Worm (Caenorhabditis elegans) whole organism, young adult: ENCODE data around the gene rpn-9.

Experiments used
- F10E7.11 ChIP-seq: sonication (generic microtip); optimal IDR thresholded peaks from 2 replicates; lab custom pipeline; 2017; ENCODE audit warnings: mild to moderate bottlenecking, missing genetic modification characterization, moderate library complexity, missing compliant biosample characterization
- F22D6.2 ChIP-seq: sonication (generic microtip); optimal IDR thresholded peaks from 2 replicates; lab custom pipeline; 2016; ENCODE audit warnings: mild to moderate bottlenecking, missing genetic modification characterization, missing compliant biosample characterization
- F23B12.7 ChIP-seq: sonication (generic microtip); optimal IDR thresholded peaks from 2 replicates; lab custom pipeline; 2017; ENCODE audit warnings: missing genetic modification characterization, mild to moderate bottlenecking, missing compliant biosample characterization, antibody characterized with exemption, moderate library complexity; ENCODE audit not compliant: insufficient read depth
- F37B4.10 ChIP-seq: fragments of 200-800 bp; sonication (Bioruptor generic); IDR thresholded peaks from 2 replicates; pipeline ENCODE4 v1.3.6; 2022; ENCODE audit warnings: missing genetic modification characterization, missing compliant biosample characterization
- Y56A3A.18 ChIP-seq: fragments of 200-800 bp; sonication (Bioruptor generic); IDR thresholded peaks from 2 replicates; pipeline ENCODE4 v1.3.6; 2022; ENCODE audit warnings: missing genetic modification reagents, missing genetic modification characterization, missing compliant biosample characterization
- Y67H2A.10 ChIP-seq: fragments of 200-800 bp; sonication (Bioruptor generic); conservative IDR thresholded peaks from 2 replicates; pipeline ENCODE4 v1.3.6; 2022; ENCODE audit warnings: missing genetic modification reagents, missing genetic modification characterization, missing compliant biosample characterization
- attf-5 ChIP-seq: fragments of 200-800 bp; sonication (Bioruptor generic); optimal IDR thresholded peaks from 2 replicates; lab custom pipeline; 2018; ENCODE audit warnings: mild to moderate bottlenecking, missing genetic modification characterization, missing compliant biosample characterization
- bed-1 ChIP-seq: fragments of 200-800 bp; sonication (Bioruptor generic); IDR thresholded peaks from 2 replicates; pipeline ENCODE4 v1.3.6; 2022; ENCODE audit warnings: missing genetic modification reagents, missing genetic modification characterization, missing compliant biosample characterization
- hlh-26 ChIP-seq: fragments of 200-800 bp; sonication (Bioruptor generic); conservative IDR thresholded peaks from 2 replicates; pipeline ENCODE4 v1.3.6; 2022; ENCODE audit warnings: missing genetic modification reagents, missing genetic modification characterization, missing compliant biosample characterization
- nfya-1 ChIP-seq: sonication (generic microtip); optimal IDR thresholded peaks from 2 replicates; lab custom pipeline; 2017; ENCODE audit warnings: antibody characterized with exemption, missing compliant biosample characterization, missing genetic modification characterization, borderline replicate concordance; ENCODE audit not compliant: insufficient read depth
- rec-8 ChIP-seq, 2 experiments: sonication (generic microtip); optimal IDR thresholded peaks; 2 replicates each; lab custom pipeline; 2016; ENCODE audit warnings: mild to moderate bottlenecking in 2 of 2, missing genetic modification characterization in 2 of 2, missing genetic modification reagents in 2 of 2, missing genotype in 2 of 2, missing biosample characterization in 1 of 2, missing compliant biosample characterization in 1 of 2, moderate library complexity in 1 of 2
- unc-62 ChIP-seq: fragments of 150-350 bp; optimal IDR thresholded peaks from 2 replicates; lab custom pipeline; 2014; ENCODE audit warnings: missing biosample characterization, missing genetic modification reagents, missing genetic modification characterization
- ztf-3 ChIP-seq: fragments of 200-800 bp; sonication (Bioruptor generic); optimal IDR thresholded peaks from 2 replicates; lab custom pipeline; 2018; ENCODE audit warnings: mild to moderate bottlenecking, missing genetic modification characterization, missing compliant biosample characterization

DNA sequence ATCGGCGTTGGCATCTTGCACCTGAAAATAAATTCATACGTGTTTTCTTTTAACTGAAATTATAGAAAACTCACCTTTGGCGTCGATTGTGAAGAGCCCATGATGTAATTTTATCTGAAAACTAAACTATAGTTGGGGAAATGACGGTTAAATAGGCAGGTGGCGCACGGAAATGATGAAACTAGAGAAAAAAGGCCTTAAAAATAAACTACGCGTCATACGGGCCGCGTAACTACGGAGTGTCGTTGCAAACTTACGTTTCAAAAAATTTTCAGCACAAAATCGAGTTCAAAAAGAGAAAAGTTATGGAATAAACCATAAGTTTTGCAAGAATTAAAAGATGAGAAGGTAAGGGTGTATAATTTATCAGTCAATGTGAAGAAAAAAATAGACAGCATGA is 2.4 kb downstream of the rpn-9 start, which contains the start of gene cchl-1:
- TF ChIP-seq bed-1 (GFP tag; lab: Robert Waterston, UW) = no peak
- TF ChIP-seq ztf-3 (GFP tag; lab: Kevin White, UChicago) = no peak
- TF ChIP-seq attf-5 = peak; percentile 6
- TF ChIP-seq hlh-26 (GFP tag; lab: Robert Waterston, UW) = no peak
- no peak for TF ChIP-seq F37B4.10 (GFP tag; lab: Robert Waterston, UW)
- no peak for TF ChIP-seq F22D6.2 (tag; lab: Kevin White, UChicago)
- no peak for TF ChIP-seq F10E7.11 (tag; lab: Kevin White, UChicago)
- no peak for TF ChIP-seq nfya-1 (tag; lab: Kevin White, UChicago)
- TF ChIP-seq unc-62 (GFP tag; lab: Kevin White, UChicago) = no peak
- TF ChIP-seq Y67H2A.10 (GFP tag; lab: Robert Waterston, UW) = no peak
- no peak for TF ChIP-seq rec-8 (tag; optimal IDR thresholded peaks at IDR 0.05; lab: Kevin White, UChicago)
- TF ChIP-seq Y56A3A.18 = no peak
- TF ChIP-seq F23B12.7 (tag; lab: Kevin White, UChicago) = peak; percentile 62
